Worm (Caenorhabditis elegans): ENCODE measurements around the gene C16C10.2.

Gene C16C10.2

DNA sequence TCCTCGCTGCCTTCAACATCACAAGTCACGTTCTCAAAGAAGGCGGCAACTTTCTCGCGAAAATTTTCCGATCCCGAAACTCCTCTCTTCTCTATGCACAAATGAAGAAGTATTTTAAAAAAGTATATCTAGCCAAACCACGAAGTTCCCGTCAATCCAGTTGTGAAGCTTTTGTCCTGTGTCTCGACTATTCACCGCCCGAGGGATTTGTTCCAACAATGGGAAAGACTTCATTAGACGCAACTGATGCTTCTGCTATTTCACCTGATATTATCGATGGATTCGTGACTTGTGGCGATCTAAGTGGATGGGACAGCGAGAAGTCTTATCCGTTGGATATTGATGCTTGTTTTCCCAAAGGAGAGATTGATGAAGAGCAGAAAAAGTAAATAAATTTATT lies 26.5 kb upstream of the C16C10.2 start:
- no peak for TF ChIP-seq mab-5 (tag; optimal IDR thresholded peaks at IDR 0.05)
- TF ChIP-seq peb-1 (tag; optimal IDR thresholded peaks at IDR 0.05) = no peak
- TF ChIP-seq nhr-25 (tag; optimal IDR thresholded peaks at IDR 0.05) = no peak
- TF ChIP-seq nhr-12 (tag; optimal IDR thresholded peaks at IDR 0.05) = no peak
- no peak for TF ChIP-seq lin-39 (tag; optimal IDR thresholded peaks at IDR 0.05)
- TF ChIP-seq egl-27 (tag; optimal IDR thresholded peaks at IDR 0.05) = no peak
- no peak for TF ChIP-seq mdl-1 (tag; optimal IDR thresholded peaks at IDR 0.05)
- no peak for TF ChIP-seq crh-2 (tag; optimal IDR thresholded peaks at IDR 0.05)
- TF ChIP-seq R02D3.7 (tag; optimal IDR thresholded peaks at IDR 0.05) = no peak
- TF ChIP-seq ceh-82 (tag; optimal IDR thresholded peaks at IDR 0.05) = no peak
- TF ChIP-seq ztf-11 (tag; optimal IDR thresholded peaks at IDR 0.05) = no peak
- no peak for TF ChIP-seq fos-1 (tag; optimal IDR thresholded peaks at IDR 0.05)
- TF ChIP-seq lin-11 (tag; optimal IDR thresholded peaks at IDR 0.05) = no peak
- no peak for TF ChIP-seq lsy-2 (tag; optimal IDR thresholded peaks at IDR 0.05)

DNA sequence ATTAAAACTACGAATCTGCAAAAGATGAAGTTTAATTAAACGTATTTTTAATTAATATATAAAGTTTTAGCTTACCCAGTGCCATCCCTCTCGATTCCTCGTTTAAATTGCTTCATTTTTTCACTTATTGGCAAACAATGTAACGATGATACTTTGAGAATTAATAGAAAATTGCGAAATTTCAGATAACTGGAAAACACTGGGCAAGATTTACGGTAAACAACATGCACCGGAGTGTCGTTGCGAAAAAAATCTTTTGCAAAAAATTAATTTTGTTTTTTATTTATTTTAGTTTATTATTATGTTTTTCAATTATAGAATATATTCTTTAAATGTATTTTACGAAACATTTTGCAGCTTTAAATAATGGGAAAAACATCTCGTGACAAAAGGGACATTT lies 25.6 kb upstream of the C16C10.2 start, which contains the start of the genes pelo-1 and R74.7:
Gene pelo-1 (minus strand): TSS at position 151 of the 400 bp plus-strand sequence.
Gene R74.7 (plus strand): TSS at position 358 of the 400 bp plus-strand sequence.
- TF ChIP-seq sem-4 (tag; optimal IDR thresholded peaks at IDR 0.05) (no peak), C34F6.9 (tag; optimal IDR thresholded peaks at IDR 0.05) (peak; percentile 61), nhr-25 (tag; optimal IDR thresholded peaks at IDR 0.05) (peak; percentile 5), elt-3 (tag; optimal IDR thresholded peaks at IDR 0.05) (no peak), lin-39 (tag; optimal IDR thresholded peaks at IDR 0.05) (no peak), ceh-16 (tag; optimal IDR thresholded peaks at IDR 0.05) (no peak), skn-1 (tag; optimal IDR thresholded peaks at IDR 0.05) (no peak), fos-1 (tag; optimal IDR thresholded peaks at IDR 0.05) (peak; percentile 12), peb-1 (tag; optimal IDR thresholded peaks at IDR 0.05) (no peak), lin-13 (GFP tag; optimal IDR thresholded peaks at IDR 0.05) (no peak), mdl-1 (tag; optimal IDR thresholded peaks at IDR 0.05) (no peak), aly-2 (tag; optimal IDR thresholded peaks at IDR 0.05) (no peak), unc-62 (GFP tag; optimal IDR thresholded peaks at IDR 0.05) (no peak), crh-2 (tag; optimal IDR thresholded peaks at IDR 0.05) (peak; percentile 9), ceh-82 (tag; optimal IDR thresholded peaks at IDR 0.05) (no peak), ama-1 (optimal IDR thresholded peaks at IDR 0.05) (no peak), mbf-1 (tag; optimal IDR thresholded peaks at IDR 0.05) (no peak), nhr-77 (tag; optimal IDR thresholded peaks at IDR 0.05) (no peak), R02D3.7 (tag; optimal IDR thresholded peaks at IDR 0.05) (peak; percentile 55), dmd-4 (tag; optimal IDR thresholded peaks at IDR 0.05) (no peak), gmeb-1 (tag; optimal IDR thresholded peaks at IDR 0.05) (peak; percentile 6), nhr-11 (tag; optimal IDR thresholded peaks at IDR 0.05) (no peak), sma-3 (GFP tag; optimal IDR thresholded peaks at IDR 0.05) (no peak), nhr-10 (tag; optimal IDR thresholded peaks at IDR 0.05) (no peak), nhr-129 (tag; optimal IDR thresholded peaks at IDR 0.05) (no peak), ztf-4 (tag; optimal IDR thresholded peaks at IDR 0.05) (no peak), blmp-1 (tag; optimal IDR thresholded peaks at IDR 0.05; ENCODE audit: insufficient read depth) (no peak), ztf-1 (GFP tag; conservative IDR thresholded peaks at IDR 0.05) (no peak), nhr-237 (tag; optimal IDR thresholded peaks at IDR 0.05) (no peak), elt-1 (tag; optimal IDR thresholded peaks at IDR 0.05) (no peak), lin-11 (tag; optimal IDR thresholded peaks at IDR 0.05) (no peak), ztf-11 (tag; optimal IDR thresholded peaks at IDR 0.05) (no peak), nhr-12 (tag; optimal IDR thresholded peaks at IDR 0.05) (no peak), unc-39 (tag; optimal IDR thresholded peaks at IDR 0.05) (no peak), sma-9 (GFP tag; optimal IDR thresholded peaks at IDR 0.05) (no peak), sma-9 (tag; optimal IDR thresholded peaks at IDR 0.05) (no peak), unc-55 (GFP tag; optimal IDR thresholded peaks at IDR 0.05) (peak; percentile 86), nhr-23 (tag; optimal IDR thresholded peaks at IDR 0.05) (no peak), zag-1 (tag; optimal IDR thresholded peaks at IDR 0.05) (no peak), egl-27 (tag; optimal IDR thresholded peaks at IDR 0.05) (no peak), nhr-21 (tag; optimal IDR thresholded peaks at IDR 0.05) (no peak), ZK546.5 (tag; optimal IDR thresholded peaks at IDR 0.05) (no peak), alr-1 (tag; optimal IDR thresholded peaks at IDR 0.05) (no peak), lsy-2 (tag; optimal IDR thresholded peaks at IDR 0.05) (peak in 1 of 2 experiments; percentile 61), nhr-6 (tag; optimal IDR thresholded peaks at IDR 0.05) (no peak), Y55F3AM.14 (GFP tag; optimal IDR thresholded peaks at IDR 0.05) (no peak), F13H6.1 (tag; optimal IDR thresholded peaks at IDR 0.05) (no peak), snpc-4 (tag; optimal IDR thresholded peaks at IDR 0.05) (no peak), mab-5 (tag; optimal IDR thresholded peaks at IDR 0.05) (no peak)

Data from whole organism, L2 larva.